Fruit fly (Drosophila melanogaster) whole organism, embryonic: ENCODE data around the gene neb.
A peak's percentile ranks its signal among the peaks of the same experiment; 100 is the strongest.

ENCODE experiments used
- ATbp ChIP-seq: fragments of 200-800 bp; sonication (Bioruptor generic); optimal IDR thresholded peaks from 2 replicates; lab custom pipeline; 2017; ENCODE audit warnings: missing biosample characterization, mild to moderate bottlenecking, missing genetic modification characterization, missing genetic modification reagents
- CG10147 ChIP-seq: fragments of 200-800 bp; sonication (Bioruptor generic); optimal IDR thresholded peaks from 2 replicates; lab custom pipeline; 2019; ENCODE audit warnings: missing biosample characterization, mild to moderate bottlenecking, missing genetic modification characterization, moderate library complexity
- CG11093 ChIP-seq: fragments of 200-800 bp; sonication (Bioruptor generic); IDR thresholded peaks from 3 replicates; pipeline ENCODE4 v1.3.6; 2022; ENCODE audit warnings: missing biosample characterization, missing genetic modification characterization
- CG1602 ChIP-seq: fragments of 200-800 bp; sonication (Bioruptor generic); optimal IDR thresholded peaks from 3 replicates; lab custom pipeline; 2016; ENCODE audit warnings: missing biosample characterization, missing genetic modification characterization
- CG17359 ChIP-seq: fragments of 200-800 bp; sonication (Bioruptor generic); optimal IDR thresholded peaks from 3 replicates; lab custom pipeline; 2018; ENCODE audit warnings: missing biosample characterization, mild to moderate bottlenecking, missing genetic modification characterization, moderate library complexity
- CG1832 ChIP-seq: fragments of 200-800 bp; sonication (Bioruptor generic); optimal IDR thresholded peaks from 2 replicates; lab custom pipeline; 2017; ENCODE audit warnings: missing biosample characterization, mild to moderate bottlenecking, missing genetic modification characterization, inconsistent platforms
- CG18476 ChIP-seq: fragments of 200-800 bp; sonication (Bioruptor generic); optimal IDR thresholded peaks from 2 replicates; lab custom pipeline; 2016; ENCODE audit warnings: missing biosample characterization, mild to moderate bottlenecking, missing genetic modification characterization
- CG18619 ChIP-seq: fragments of 200-800 bp; sonication (Bioruptor generic); optimal IDR thresholded peaks from 3 replicates; lab custom pipeline; 2017; ENCODE audit warnings: missing biosample characterization, mild to moderate bottlenecking, missing genetic modification characterization
- CG30403 ChIP-seq: fragments of 200-800 bp; sonication (Bioruptor generic); optimal IDR thresholded peaks from 3 replicates; lab custom pipeline; 2016; ENCODE audit warnings: missing biosample characterization, missing genetic modification characterization
- CG33213 ChIP-seq: fragments of 200-800 bp; sonication (Bioruptor generic); optimal IDR thresholded peaks from 3 replicates; lab custom pipeline; 2016; ENCODE audit warnings: missing biosample characterization, missing genetic modification characterization
- CG6272 ChIP-seq: fragments of 200-800 bp; sonication (Bioruptor generic); IDR thresholded peaks from 2 replicates; pipeline ENCODE4 v1.3.6; 2022; ENCODE audit warnings: missing biosample characterization, missing genetic modification characterization
- CG9932 ChIP-seq: fragments of 200-800 bp; sonication (Bioruptor generic); IDR thresholded peaks from 2 replicates; pipeline ENCODE4 v1.3.6; 2022; ENCODE audit warnings: missing biosample characterization, missing genetic modification characterization
- CTCF ChIP-seq: fragments of 200-800 bp; sonication (Bioruptor generic); optimal IDR thresholded peaks from 2 replicates; lab custom pipeline; 2017; ENCODE audit warnings: missing biosample characterization, mild to moderate bottlenecking, missing genetic modification characterization, moderate library complexity
- Drgx ChIP-seq: fragments of 200-800 bp; sonication (Bioruptor generic); IDR thresholded peaks from 2 replicates; pipeline ENCODE4 v1.3.6; 2022; ENCODE audit warnings: missing biosample characterization, missing genetic modification characterization
- E2f2 ChIP-seq: fragments of 200-800 bp; sonication (Bioruptor generic); IDR thresholded peaks from 2 replicates; pipeline ENCODE4 v1.3.6; 2022; ENCODE audit warnings: missing biosample characterization, missing genetic modification characterization
- GATAe ChIP-seq: fragments of 200-800 bp; sonication (Bioruptor generic); conservative IDR thresholded peaks from 2 replicates; pipeline ENCODE4 v1.3.6; 2022; ENCODE audit warnings: missing biosample characterization, missing genetic modification characterization
- Lhr ChIP-seq: fragments of 200-800 bp; sonication (Bioruptor generic); optimal IDR thresholded peaks from 3 replicates; lab custom pipeline; 2017; ENCODE audit warnings: mild to moderate bottlenecking, missing biosample characterization, missing genetic modification reagents, missing genetic modification characterization
- Myb ChIP-seq: fragments of 200-800 bp; sonication (Bioruptor generic); optimal IDR thresholded peaks from 2 replicates; lab custom pipeline; 2016; ENCODE audit warnings: missing biosample characterization, missing genetic modification characterization
- Oaz ChIP-seq: fragments of 200-800 bp; sonication (Bioruptor generic); IDR thresholded peaks from 2 replicates; pipeline ENCODE4 v1.3.6; 2022; ENCODE audit warnings: missing biosample characterization, missing genetic modification characterization
- Side ChIP-seq: fragments of 200-800 bp; sonication (Bioruptor generic); optimal IDR thresholded peaks from 2 replicates; lab custom pipeline; 2016; ENCODE audit warnings: missing biosample characterization, missing genetic modification characterization
- Sin3A ChIP-seq: fragments of >200 bp; optimal IDR thresholded peaks from 2 replicates; lab custom pipeline; 2018
- ash1 ChIP-seq: fragments of 200-800 bp; sonication (Bioruptor generic); optimal IDR thresholded peaks from 2 replicates; lab custom pipeline; 2018; ENCODE audit warnings: missing biosample characterization, mild to moderate bottlenecking, missing genetic modification characterization
- bowl ChIP-seq: fragments of 200-800 bp; sonication (Bioruptor generic); IDR thresholded peaks from 2 replicates; pipeline ENCODE4 v1.3.6; 2022; ENCODE audit warnings: missing biosample characterization, missing genetic modification characterization
- caup ChIP-seq: fragments of 200-800 bp; sonication (Bioruptor generic); optimal IDR thresholded peaks from 3 replicates; lab custom pipeline; 2017; ENCODE audit warnings: missing biosample characterization, mild to moderate bottlenecking, missing genetic modification characterization, moderate library complexity; ENCODE audit not compliant: severe bottlenecking
- chm ChIP-seq: fragments of 200-800 bp; sonication (Bioruptor generic); IDR thresholded peaks from 2 replicates; pipeline ENCODE4 v1.3.6; 2022; ENCODE audit warnings: missing biosample characterization, missing genetic modification characterization
- ci ChIP-seq: fragments of 200-800 bp; sonication (Bioruptor generic); IDR thresholded peaks from 3 replicates; pipeline ENCODE4 v1.3.6; 2022; ENCODE audit warnings: missing biosample characterization, missing genetic modification characterization
- disco-r ChIP-seq: fragments of 200-800 bp; sonication (Bioruptor generic); optimal IDR thresholded peaks from 2 replicates; lab custom pipeline; 2016; ENCODE audit warnings: missing biosample characterization, missing genetic modification characterization
- en ChIP-seq: fragments of 200-800 bp; sonication (Bioruptor generic); optimal IDR thresholded peaks from 2 replicates; lab custom pipeline; 2016; ENCODE audit warnings: missing biosample characterization, missing genetic modification characterization
- esg ChIP-seq: fragments of 200-800 bp; sonication (Bioruptor generic); conservative IDR thresholded peaks from 2 replicates; pipeline ENCODE4 v1.3.6; 2022; ENCODE audit warnings: missing biosample characterization, missing genetic modification characterization
- eve ChIP-seq, 2 experiments: fragments of >200 bp; optimal IDR thresholded peaks; 2 replicates each; lab custom pipeline; 2017; ENCODE audit warnings: missing biosample characterization in 2 of 2, missing genetic modification characterization in 2 of 2
- ewg ChIP-seq: fragments of 200-800 bp; sonication (Bioruptor generic); optimal IDR thresholded peaks from 3 replicates; lab custom pipeline; 2017; ENCODE audit warnings: mild to moderate bottlenecking, missing biosample characterization, missing genetic modification reagents, missing genetic modification characterization
- fu2 ChIP-seq: fragments of 200-800 bp; sonication (Bioruptor generic); optimal IDR thresholded peaks from 2 replicates; lab custom pipeline; 2016; ENCODE audit warnings: missing biosample characterization, missing genetic modification characterization
- gt ChIP-seq: fragments of 200-800 bp; sonication (Bioruptor generic); IDR thresholded peaks from 2 replicates; pipeline ENCODE4 v1.3.6; 2022; ENCODE audit warnings: missing biosample characterization, missing genetic modification characterization
- h ChIP-seq: fragments of >200 bp; optimal IDR thresholded peaks from 2 replicates; lab custom pipeline; 2017
- ham ChIP-seq: fragments of 200-800 bp; sonication (Bioruptor generic); IDR thresholded peaks from 2 replicates; pipeline ENCODE4 v1.3.6; 2022; ENCODE audit warnings: missing biosample characterization, missing genetic modification characterization
- her ChIP-seq: fragments of 200-800 bp; sonication (Bioruptor generic); optimal IDR thresholded peaks from 2 replicates; lab custom pipeline; 2016; ENCODE audit warnings: missing biosample characterization, missing genetic modification characterization
- lmd ChIP-seq: fragments of 200-800 bp; sonication (Bioruptor generic); IDR thresholded peaks from 2 replicates; pipeline ENCODE4 v1.3.6; 2022; ENCODE audit warnings: missing biosample characterization, missing genetic modification characterization
- lov ChIP-seq, 2 experiments: fragments of 200-800 bp in 1 of 2; fragments of >200 bp in 1 of 2; sonication (Bioruptor generic) in 1 of 2; IDR thresholded peaks in 1 of 2; optimal IDR thresholded peaks in 1 of 2; 2 replicates in 1 of 2; 3 replicates in 1 of 2; pipeline versions ENCODE4 v1.3.6 to Lab custom; 2017 to 2022; ENCODE audit warnings: missing biosample characterization in 1 of 2, missing genetic modification characterization in 1 of 2
- maf-S ChIP-seq: fragments of 200-800 bp; sonication (Bioruptor generic); optimal IDR thresholded peaks from 2 replicates; lab custom pipeline; 2016; ENCODE audit warnings: missing biosample characterization, missing genetic modification characterization
- mam ChIP-seq: fragments of 200-800 bp; sonication (Bioruptor generic); optimal IDR thresholded peaks from 3 replicates; lab custom pipeline; 2016; ENCODE audit warnings: missing biosample characterization, missing genetic modification characterization
- nom ChIP-seq: fragments of 200-800 bp; sonication (Bioruptor generic); optimal IDR thresholded peaks from 2 replicates; lab custom pipeline; 2017; ENCODE audit warnings: missing biosample characterization, missing genetic modification characterization, mild to moderate bottlenecking, moderate library complexity, missing genetic modification reagents
- onecut ChIP-seq: fragments of 200-800 bp; sonication (Bioruptor generic); IDR thresholded peaks from 2 replicates; pipeline ENCODE4 v1.3.6; 2022; ENCODE audit warnings: missing biosample characterization, missing genetic modification characterization
- org-1 ChIP-seq: fragments of 200-800 bp; sonication (Bioruptor generic); optimal IDR thresholded peaks from 2 replicates; lab custom pipeline; 2017; ENCODE audit warnings: missing biosample characterization, missing genetic modification characterization
- pho ChIP-seq: fragments of 200-800 bp; sonication (Bioruptor generic); optimal IDR thresholded peaks from 2 replicates; lab custom pipeline; 2016; ENCODE audit warnings: missing biosample characterization, missing genetic modification characterization
- phol ChIP-seq: fragments of 200-800 bp; sonication (Bioruptor generic); optimal IDR thresholded peaks from 3 replicates; lab custom pipeline; 2018; ENCODE audit warnings: missing biosample characterization, mild to moderate bottlenecking, missing genetic modification characterization, moderate library complexity
- pzg ChIP-seq: fragments of 200-800 bp; sonication (Bioruptor generic); optimal IDR thresholded peaks from 3 replicates; lab custom pipeline; 2018; ENCODE audit warnings: missing biosample characterization, mild to moderate bottlenecking, missing genetic modification characterization, moderate library complexity
- slbo ChIP-seq: fragments of 200-800 bp; sonication (Bioruptor generic); IDR thresholded peaks from 2 replicates; pipeline ENCODE4 v1.3.6; 2022; ENCODE audit warnings: missing biosample characterization, missing genetic modification characterization
- stwl ChIP-seq: fragments of 200-800 bp; sonication (Bioruptor generic); optimal IDR thresholded peaks from 3 replicates; lab custom pipeline; 2018; ENCODE audit warnings: missing biosample characterization, mild to moderate bottlenecking, missing genetic modification characterization, moderate library complexity
- unc-4 ChIP-seq: fragments of 200-800 bp; sonication (Bioruptor generic); IDR thresholded peaks from 2 replicates; pipeline ENCODE4 v1.3.6; 2022; ENCODE audit warnings: missing biosample characterization, missing genetic modification characterization; ENCODE audit not compliant: partially characterized antibody
- vfl ChIP-seq: fragments of 200-800 bp; sonication (Bioruptor generic); optimal IDR thresholded peaks from 2 replicates; lab custom pipeline; 2016; ENCODE audit warnings: missing biosample characterization, missing genetic modification characterization
- yki ChIP-seq: fragments of >200 bp; optimal IDR thresholded peaks from 3 replicates; lab custom pipeline; 2018
- z ChIP-seq: fragments of 200-800 bp; sonication (Bioruptor generic); IDR thresholded peaks from 3 replicates; pipeline ENCODE4 v1.3.6; 2022; ENCODE audit warnings: missing biosample characterization, missing genetic modification characterization
- zen ChIP-seq: fragments of 200-800 bp; sonication (Bioruptor generic); optimal IDR thresholded peaks from 3 replicates; lab custom pipeline; 2018; ENCODE audit warnings: missing biosample characterization, mild to moderate bottlenecking, missing genetic modification characterization, moderate library complexity

Gene neb

DNA sequence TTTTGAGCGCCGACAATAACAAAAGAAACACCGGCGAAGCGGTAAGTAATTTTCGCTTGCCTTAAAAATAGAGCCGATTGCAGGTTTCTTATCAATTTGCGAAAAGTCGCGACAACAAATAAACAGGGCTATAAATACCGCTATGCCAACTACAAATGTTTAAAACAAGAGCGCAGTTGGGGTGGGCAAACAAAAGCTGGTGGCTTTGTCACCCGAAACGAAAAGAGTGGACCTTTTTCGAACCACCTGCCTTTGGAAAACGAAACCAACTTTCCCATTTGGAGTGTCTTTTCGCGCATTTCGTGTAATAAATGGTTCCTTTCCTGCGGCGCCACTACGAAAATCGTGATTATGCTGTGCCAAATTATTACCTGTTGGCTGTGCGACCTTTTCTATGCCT lies 22.6 kb downstream of the neb start (continued):
- TF ChIP-seq ci (GFP tag; lab: Robert Waterston, UW): 0 out of 3 replicates have a peak, but pooled peaks have one; percentile 8
- TF ChIP-seq CG33213 (GFP tag; lab: Kevin White, UChicago): no peak
- no peak for TF ChIP-seq disco-r (GFP tag; lab: Kevin White, UChicago)
- TF ChIP-seq GATAe (GFP tag; lab: Robert Waterston, UW): no peak
- 0 out of 2 replicates have a peak, but pooled peaks have one; percentile 7 for TF ChIP-seq CG6272 (GFP tag; lab: Robert Waterston, UW)
- no peak for TF ChIP-seq chm (GFP tag; lab: Robert Waterston, UW)
- TF ChIP-seq CG18476 (GFP tag; lab: Kevin White, UChicago): no peak
- TF ChIP-seq unc-4 (GFP tag; lab: Robert Waterston, UW): no peak
- TF ChIP-seq mam (GFP tag; lab: Kevin White, UChicago): peak; percentile 17
- TF ChIP-seq maf-S (GFP tag; lab: Kevin White, UChicago): no peak
- no peak for TF ChIP-seq CG30403 (GFP tag; lab: Kevin White, UChicago)
- no peak for TF ChIP-seq yki (lab: Kevin White, UChicago)
- TF ChIP-seq nom (GFP tag; lab: Kevin White, UChicago): no peak
- no peak for TF ChIP-seq Sin3A
- peak; percentile 32 for TF ChIP-seq Myb (GFP tag; lab: Kevin White, UChicago)
- peak; percentile 24; the same call in 1 of the 2 replicates for TF ChIP-seq slbo
- TF ChIP-seq onecut (GFP tag; lab: Robert Waterston, UW): no peak
- no peak for TF ChIP-seq gt
- no peak for TF ChIP-seq en (GFP tag; lab: Kevin White, UChicago)
- no peak for TF ChIP-seq ewg (GFP tag; lab: Kevin White, UChicago)
- peak; percentile 2 for TF ChIP-seq her (GFP tag; lab: Kevin White, UChicago)
- no peak for TF ChIP-seq Drgx
- no peak for TF ChIP-seq h (lab: Kevin White, UChicago)
- TF ChIP-seq Side (GFP tag; lab: Kevin White, UChicago): no peak
- TF ChIP-seq ham (GFP tag; lab: Robert Waterston, UW): no peak
- TF ChIP-seq CG9932 (GFP tag; lab: Robert Waterston, UW): peak; percentile 43
- no peak for TF ChIP-seq esg (GFP tag; lab: Robert Waterston, UW)
- peak; percentile 35 for TF ChIP-seq Lhr (GFP tag; lab: Kevin White, UChicago)
- TF ChIP-seq ash1 (GFP tag; lab: Kevin White, UChicago): no peak
- peak; percentile 57 for TF ChIP-seq stwl (tag; lab: Kevin White, UChicago)
- no peak for TF ChIP-seq CG1602 (GFP tag; lab: Kevin White, UChicago)
- TF ChIP-seq org-1 (GFP tag; lab: Kevin White, UChicago): no peak
- no peak for TF ChIP-seq fu2 (GFP tag; lab: Kevin White, UChicago)
- TF ChIP-seq vfl (GFP tag; lab: Kevin White, UChicago): no peak
- no peak for TF ChIP-seq CG11093 (GFP tag; lab: Robert Waterston, UW)
- no peak for TF ChIP-seq phol (tag; lab: Kevin White, UChicago)
- no peak for TF ChIP-seq z
- no peak for TF ChIP-seq ATbp (GFP tag; lab: Kevin White, UChicago)
- TF ChIP-seq CG18619 (GFP tag; lab: Kevin White, UChicago): no peak
- 0 out of 2 replicates have a peak, but pooled peaks have one; percentile 7 for TF ChIP-seq lmd (GFP tag; lab: Robert Waterston, UW)
- TF ChIP-seq pho (GFP tag; lab: Kevin White, UChicago): no peak
- no peak for TF ChIP-seq CG1832 (GFP tag; lab: Kevin White, UChicago)
- TF ChIP-seq Oaz (GFP tag; lab: Robert Waterston, UW): no peak
- TF ChIP-seq lov (optimal IDR thresholded peaks at IDR 0.05; lab: Kevin White, UChicago): no peak
- TF ChIP-seq lov (GFP tag; IDR thresholded peaks at IDR 0.05; lab: Robert Waterston, UW): no peak
- TF ChIP-seq E2f2 (GFP tag; lab: Robert Waterston, UW): peak; percentile 68
- peak; percentile 34 for TF ChIP-seq zen
- TF ChIP-seq eve (GFP tag; optimal IDR thresholded peaks at IDR 0.05; lab: Kevin White, UChicago): no peak
- TF ChIP-seq caup (GFP tag; lab: Kevin White, UChicago): no peak
- TF ChIP-seq CTCF (GFP tag; lab: Kevin White, UChicago): peak; percentile 38
- no peak for TF ChIP-seq CG10147 (GFP tag; lab: Kevin White, UChicago)
- no peak for TF ChIP-seq CG17359 (tag; lab: Kevin White, UChicago)
- peak; percentile 8 for TF ChIP-seq pzg (GFP tag; lab: Kevin White, UChicago)
- TF ChIP-seq bowl (GFP tag; lab: Robert Waterston, UW): no peak
